Worm (Caenorhabditis elegans) whole organism, young adult: ENCODE measurements around the gene zip-3.

Source experiments
- B0035.1 ChIP-seq: sonication (generic microtip); optimal IDR thresholded peaks from 2 replicates; lab custom pipeline; 2016; ENCODE audit warnings: missing genetic modification characterization, mild to moderate bottlenecking, missing compliant biosample characterization, missing genotype, missing genetic modification reagents
- F22D6.2 ChIP-seq: sonication (generic microtip); optimal IDR thresholded peaks from 2 replicates; lab custom pipeline; 2016; ENCODE audit warnings: mild to moderate bottlenecking, missing genetic modification characterization, missing compliant biosample characterization
- F33H1.4 ChIP-seq: fragments of 200-800 bp; sonication (Bioruptor generic); IDR thresholded peaks from 2 replicates; pipeline ENCODE4 v1.3.6; 2022; ENCODE audit warnings: missing genetic modification reagents, missing genetic modification characterization, missing compliant biosample characterization
- K11D2.4 ChIP-seq: fragments of 200-800 bp; sonication (Bioruptor generic); IDR thresholded peaks from 2 replicates; pipeline ENCODE4 v1.3.6; 2022; ENCODE audit warnings: missing genetic modification reagents, missing genetic modification characterization, missing compliant biosample characterization
- K12H6.12 ChIP-seq: fragments of 200-800 bp; sonication (Bioruptor generic); optimal IDR thresholded peaks from 2 replicates; lab custom pipeline; 2018; ENCODE audit warnings: mild to moderate bottlenecking, missing genetic modification characterization, missing compliant biosample characterization
- T07F8.4 ChIP-seq: sonication (generic microtip); optimal IDR thresholded peaks from 2 replicates; lab custom pipeline; 2016; ENCODE audit warnings: mild to moderate bottlenecking, missing genetic modification characterization, moderate library complexity, missing compliant biosample characterization
- Y53F4B.3 ChIP-seq: fragments of 200-800 bp; sonication (Bioruptor generic); IDR thresholded peaks from 2 replicates; pipeline ENCODE4 v1.3.6; 2022; ENCODE audit warnings: missing genetic modification reagents, missing genetic modification characterization, missing compliant biosample characterization
- Y56A3A.18 ChIP-seq: fragments of 200-800 bp; sonication (Bioruptor generic); IDR thresholded peaks from 2 replicates; pipeline ENCODE4 v1.3.6; 2022; ENCODE audit warnings: missing genetic modification reagents, missing genetic modification characterization, missing compliant biosample characterization
- Y95B8A.8 ChIP-seq: fragments of 200-800 bp; sonication (Bioruptor generic); IDR thresholded peaks from 2 replicates; pipeline ENCODE4 v1.3.6; 2022; ENCODE audit warnings: missing genetic modification reagents, missing genetic modification characterization, missing compliant biosample characterization
- ama-1 ChIP-seq, 3 experiments: fragments of 150-350 bp in 1 of 3; sonication (generic microtip) in 2 of 3; optimal IDR thresholded peaks; 2 replicates each; lab custom pipeline; 2014 to 2018; ENCODE audit warnings: missing biosample characterization in 2 of 3, missing genetic modification characterization in 2 of 3, missing genetic modification reagents in 2 of 3
- attf-3 ChIP-seq: fragments of 200-800 bp; sonication (Bioruptor generic); conservative IDR thresholded peaks from 2 replicates; pipeline ENCODE4 v1.3.6; 2022; ENCODE audit warnings: missing genetic modification reagents, missing genetic modification characterization, missing compliant biosample characterization
- attf-6 ChIP-seq: fragments of 200-800 bp; sonication (Bioruptor generic); IDR thresholded peaks from 2 replicates; pipeline ENCODE4 v1.3.6; 2022; ENCODE audit warnings: missing genetic modification reagents, missing genetic modification characterization, missing compliant biosample characterization
- bed-2 ChIP-seq: fragments of 200-800 bp; sonication (Bioruptor generic); IDR thresholded peaks from 2 replicates; pipeline ENCODE4 v1.3.6; 2022; ENCODE audit warnings: missing genetic modification reagents, missing genetic modification characterization, missing compliant biosample characterization
- ccch-3 ChIP-seq: fragments of 200-800 bp; sonication (Bioruptor generic); optimal IDR thresholded peaks from 2 replicates; lab custom pipeline; 2018; ENCODE audit warnings: mild to moderate bottlenecking, missing genetic modification characterization, missing compliant biosample characterization
- ceh-91 ChIP-seq: fragments of 200-800 bp; sonication (Bioruptor generic); IDR thresholded peaks from 2 replicates; pipeline ENCODE4 v1.3.6; 2022; ENCODE audit warnings: missing genetic modification reagents, missing genetic modification characterization, missing compliant biosample characterization
- dox-1 ChIP-seq: fragments of 200-800 bp; sonication (Bioruptor generic); IDR thresholded peaks from 2 replicates; pipeline ENCODE4 v1.3.6; 2022; ENCODE audit warnings: missing genetic modification reagents, missing genetic modification characterization, missing compliant biosample characterization
- egl-44 ChIP-seq: fragments of 200-800 bp; sonication (Bioruptor generic); IDR thresholded peaks from 2 replicates; pipeline ENCODE4 v1.3.6; 2022; ENCODE audit warnings: missing genetic modification reagents, missing genetic modification characterization, missing compliant biosample characterization
- egrh-3 ChIP-seq: fragments of 200-800 bp; sonication (Bioruptor generic); IDR thresholded peaks from 2 replicates; pipeline ENCODE4 v1.3.6; 2022; ENCODE audit warnings: missing genetic modification reagents, missing genetic modification characterization, missing compliant biosample characterization
- ets-4 ChIP-seq: fragments of 200-800 bp; sonication (Bioruptor generic); optimal IDR thresholded peaks from 2 replicates; lab custom pipeline; 2018; ENCODE audit warnings: mild to moderate bottlenecking, missing genetic modification characterization, missing compliant biosample characterization
- fkh-3 ChIP-seq: sonication (generic microtip); optimal IDR thresholded peaks from 2 replicates; lab custom pipeline; 2016; ENCODE audit warnings: mild to moderate bottlenecking, missing genetic modification characterization, missing compliant biosample characterization
- him-1 ChIP-seq: sonication (generic microtip); optimal IDR thresholded peaks from 2 replicates; lab custom pipeline; 2016; ENCODE audit warnings: missing genotype, missing genetic modification reagents, missing genetic modification characterization, missing compliant biosample characterization
- hsf-1 ChIP-seq: fragments of 200-800 bp; sonication (Bioruptor generic); IDR thresholded peaks from 2 replicates; pipeline ENCODE4 v1.3.6; 2022; ENCODE audit warnings: missing genetic modification reagents, missing genetic modification characterization, missing compliant biosample characterization
- lin-40 ChIP-seq: sonication (generic microtip); optimal IDR thresholded peaks from 2 replicates; lab custom pipeline; 2016; ENCODE audit warnings: missing genetic modification characterization, mild to moderate bottlenecking, missing compliant biosample characterization, missing genotype, missing genetic modification reagents
- lin-54 ChIP-seq: fragments of 200-800 bp; sonication (Bioruptor generic); optimal IDR thresholded peaks from 2 replicates; lab custom pipeline; 2018; ENCODE audit warnings: mild to moderate bottlenecking, missing genetic modification characterization, missing compliant biosample characterization
- madf-10 ChIP-seq: sonication (generic microtip); optimal IDR thresholded peaks from 2 replicates; lab custom pipeline; 2016; ENCODE audit warnings: mild to moderate bottlenecking, missing genetic modification characterization, missing compliant biosample characterization
- madf-3 ChIP-seq: fragments of 200-800 bp; sonication (Bioruptor generic); IDR thresholded peaks from 2 replicates; pipeline ENCODE4 v1.3.6; 2022; ENCODE audit warnings: missing genetic modification reagents, missing genetic modification characterization, missing compliant biosample characterization
- mel-28 ChIP-seq: sonication (generic microtip); optimal IDR thresholded peaks from 2 replicates; lab custom pipeline; 2016; ENCODE audit warnings: borderline replicate concordance, mild to moderate bottlenecking, missing genetic modification characterization, missing compliant biosample characterization
- nfya-1 ChIP-seq: sonication (generic microtip); optimal IDR thresholded peaks from 2 replicates; lab custom pipeline; 2017; ENCODE audit warnings: antibody characterized with exemption, missing compliant biosample characterization, missing genetic modification characterization, borderline replicate concordance; ENCODE audit not compliant: insufficient read depth
- nhr-120 ChIP-seq: fragments of 200-800 bp; sonication (Bioruptor generic); IDR thresholded peaks from 2 replicates; pipeline ENCODE4 v1.3.6; 2022; ENCODE audit warnings: missing genetic modification characterization, missing compliant biosample characterization
- nhr-80 ChIP-seq: sonication (generic microtip); optimal IDR thresholded peaks from 2 replicates; lab custom pipeline; 2016; ENCODE audit warnings: missing genetic modification characterization, missing compliant biosample characterization
- nhr-90 ChIP-seq: sonication (generic microtip); optimal IDR thresholded peaks from 2 replicates; lab custom pipeline; 2016; ENCODE audit warnings: missing genotype, mild to moderate bottlenecking, missing genetic modification characterization, missing compliant biosample characterization
- rpc-1 ChIP-seq, 2 experiments: fragments of 150-350 bp in 1 of 2; sonication (generic microtip) in 1 of 2; optimal IDR thresholded peaks; 2 replicates each; lab custom pipeline; 2014 to 2018; ENCODE audit warnings: missing biosample characterization in 1 of 2, missing genetic modification characterization in 1 of 2, missing genetic modification reagents in 1 of 2, missing genotype in 1 of 2
- sdz-38 ChIP-seq: sonication (generic microtip); optimal IDR thresholded peaks from 2 replicates; lab custom pipeline; 2016; ENCODE audit warnings: missing genotype, missing genetic modification characterization, missing compliant biosample characterization
- sea-2 ChIP-seq: fragments of 200-800 bp; sonication (Bioruptor generic); IDR thresholded peaks from 2 replicates; pipeline ENCODE4 v1.3.6; 2022; ENCODE audit warnings: missing genetic modification characterization, missing compliant biosample characterization
- somi-1 ChIP-seq: fragments of 200-800 bp; sonication (Bioruptor generic); optimal IDR thresholded peaks from 2 replicates; lab custom pipeline; 2018; ENCODE audit warnings: mild to moderate bottlenecking, missing genetic modification characterization, missing compliant biosample characterization
- tbp1 ChIP-seq: fragments of 200-800 bp; sonication (Bioruptor generic); optimal IDR thresholded peaks from 2 replicates; lab custom pipeline; 2018; ENCODE audit warnings: mild to moderate bottlenecking, missing genetic modification characterization, missing compliant biosample characterization
- zfh-2 ChIP-seq: fragments of 200-800 bp; sonication (Bioruptor generic); conservative IDR thresholded peaks from 2 replicates; pipeline ENCODE4 v1.3.6; 2022; ENCODE audit warnings: missing genetic modification reagents, missing genetic modification characterization, missing compliant biosample characterization
- zim-3 ChIP-seq: sonication (generic microtip); optimal IDR thresholded peaks from 2 replicates; lab custom pipeline; 2017; ENCODE audit warnings: mild to moderate bottlenecking, missing genetic modification characterization, moderate library complexity, missing compliant biosample characterization
- ztf-26 ChIP-seq: sonication (generic microtip); optimal IDR thresholded peaks from 2 replicates; lab custom pipeline; 2017; ENCODE audit warnings: missing genetic modification characterization, missing compliant biosample characterization
- ztf-6 ChIP-seq: fragments of 200-800 bp; sonication (Bioruptor generic); IDR thresholded peaks from 2 replicates; pipeline ENCODE4 v1.3.6; 2022; ENCODE audit warnings: missing genetic modification reagents, missing genetic modification characterization, missing compliant biosample characterization

Gene zip-3

DNA sequence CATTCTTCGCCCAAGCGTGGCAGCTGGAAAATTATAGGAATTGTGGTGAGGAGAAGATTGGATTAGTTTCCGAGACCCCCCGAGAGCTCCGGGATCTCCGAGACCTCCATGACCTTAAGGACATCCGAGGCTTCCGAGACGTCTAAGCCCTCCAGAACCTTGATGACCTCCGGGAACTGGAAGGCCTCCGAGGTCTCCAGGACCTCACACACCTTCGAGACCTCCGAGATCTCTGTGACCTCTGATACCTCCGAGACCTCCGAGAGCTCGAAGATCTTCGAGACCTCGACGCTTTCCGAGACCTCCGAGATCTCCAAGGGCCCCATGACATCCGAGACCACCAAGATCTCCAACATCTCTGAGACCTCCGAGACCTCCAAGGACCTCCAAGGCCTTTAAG is 25.0 kb upstream of the zip-3 start:
- peak; percentile 72; the same call in 1 of the 2 replicates for TF ChIP-seq zfh-2
- TF ChIP-seq nhr-80 (tag; lab: Kevin White, UChicago) = no peak
- TF ChIP-seq zim-3 (tag; lab: Kevin White, UChicago) = no peak
- TF ChIP-seq ztf-26 = no peak
- no peak for TF ChIP-seq ama-1 (optimal IDR thresholded peaks at IDR 0.05; lab: Kevin White, UChicago)
- TF ChIP-seq ama-1 (GFP tag; optimal IDR thresholded peaks at IDR 0.05; lab: Kevin White, UChicago) = no peak
- peak; percentile 79 for TF ChIP-seq egrh-3 (GFP tag; lab: Robert Waterston, UW)
- TF ChIP-seq attf-6 = no peak
- no peak for TF ChIP-seq madf-3
- TF ChIP-seq F22D6.2 (tag; lab: Kevin White, UChicago) = no peak

DNA sequence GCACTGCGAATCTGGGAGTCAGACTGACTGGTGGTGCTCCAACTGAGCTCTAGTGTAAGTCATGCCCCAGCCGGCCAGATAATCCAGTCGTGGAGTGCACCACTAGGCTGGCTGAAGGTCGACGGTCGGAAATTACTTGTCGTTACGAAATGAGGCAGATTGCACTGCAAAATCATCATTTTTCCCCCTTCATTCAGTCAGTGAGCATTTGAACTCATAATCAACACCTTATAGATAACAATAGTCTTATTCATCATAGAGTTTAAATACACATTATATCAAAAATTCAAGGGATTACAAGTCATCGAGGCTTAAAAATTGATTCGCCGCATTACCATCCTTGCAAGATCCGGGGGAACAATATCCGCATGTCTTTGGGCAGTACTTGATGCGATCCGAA is 24.6 kb upstream of the zip-3 start:
- TF ChIP-seq K11D2.4 (GFP tag; lab: Robert Waterston, UW) (no peak), lin-40 (tag; lab: Kevin White, UChicago) (no peak), bed-2 (GFP tag; lab: Robert Waterston, UW) (no peak), T07F8.4 (no peak), nhr-90 (tag; lab: Kevin White, UChicago) (no peak), nfya-1 (no peak), nhr-120 (no peak), egrh-3 (GFP tag; lab: Robert Waterston, UW) (no peak), ceh-91 (no peak), ets-4 (GFP tag; lab: Kevin White, UChicago) (no peak), ccch-3 (GFP tag; lab: Kevin White, UChicago) (no peak), Y53F4B.3 (GFP tag; lab: Robert Waterston, UW) (no peak), B0035.1 (tag; lab: Kevin White, UChicago) (no peak), F33H1.4 (GFP tag; lab: Robert Waterston, UW) (no peak), madf-10 (tag; lab: Kevin White, UChicago) (no peak), rpc-1 (optimal IDR thresholded peaks at IDR 0.05; lab: Kevin White, UChicago) (no peak), rpc-1 (tag; optimal IDR thresholded peaks at IDR 0.05; lab: Kevin White, UChicago) (no peak), Y95B8A.8 (no peak)
- TF ChIP-seq, all 124 proteins: peak for 0

DNA sequence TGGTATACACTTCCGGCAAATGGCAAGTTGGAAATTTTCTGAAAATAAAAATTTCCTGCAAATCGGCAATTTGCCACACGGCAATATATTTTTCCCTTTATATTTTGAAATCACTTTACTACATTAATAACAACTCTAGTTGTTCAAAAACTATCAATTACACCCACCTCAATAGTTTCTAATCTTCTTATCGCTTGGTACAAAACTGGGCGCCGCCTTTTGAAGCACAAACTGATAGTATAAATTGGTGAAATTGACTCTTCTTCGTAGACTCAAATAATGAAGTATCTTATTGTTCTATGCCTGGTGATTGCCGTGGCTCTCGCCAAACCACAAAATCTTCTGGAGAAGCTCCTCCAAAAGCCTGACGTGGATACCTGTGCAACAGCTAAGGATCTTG is 23.8 kb upstream of the zip-3 start, which contains the start of gene Y39G8B.9:
Y39G8B.9 (plus strand) TSS at position 269 of the 400 bp plus-strand sequence.
- TF ChIP-seq sdz-38 (no peak), fkh-3 (tag; lab: Kevin White, UChicago) (no peak), nhr-80 (tag; lab: Kevin White, UChicago) (peak; percentile 25), ztf-6 (GFP tag; lab: Robert Waterston, UW) (no peak), nhr-90 (tag; lab: Kevin White, UChicago) (no peak), ama-1 (optimal IDR thresholded peaks at IDR 0.05; lab: Kevin White, UChicago) (no peak), ama-1 (GFP tag; optimal IDR thresholded peaks at IDR 0.05; lab: Kevin White, UChicago) (no peak), mel-28 (no peak)

DNA sequence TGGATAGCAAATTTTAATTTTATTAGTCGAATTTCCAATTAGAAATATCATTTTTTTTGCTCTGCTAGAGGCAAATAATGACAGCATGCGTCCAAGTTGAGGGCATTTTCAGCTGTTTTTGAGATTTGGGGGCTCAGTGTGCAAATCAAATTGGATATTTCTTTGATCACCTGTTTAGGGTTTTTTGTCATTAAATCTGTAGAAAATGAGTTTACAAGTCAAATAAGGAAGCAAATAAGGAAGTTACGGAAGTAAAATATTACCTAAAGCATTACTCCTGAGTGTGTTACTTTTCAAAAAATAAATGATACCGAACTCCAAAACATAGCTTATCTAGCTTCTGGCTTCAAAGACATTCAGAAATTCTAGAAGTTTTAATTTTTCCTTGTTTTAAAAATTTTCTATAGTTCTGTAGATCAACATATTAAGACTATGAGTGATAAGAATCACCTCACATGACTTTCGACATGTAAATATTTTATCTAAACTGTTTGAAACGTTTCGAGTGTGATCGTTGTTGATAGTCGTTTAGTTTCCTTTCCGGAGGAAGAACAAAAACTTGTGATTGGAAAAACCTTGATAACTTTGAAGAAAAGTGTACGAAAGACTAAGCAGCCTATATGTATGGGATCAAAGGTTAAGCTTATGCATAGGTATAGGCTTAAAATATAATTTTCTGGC is 22.7 kb upstream of the zip-3 start, which contains the start of gene sre-48:
sre-48 (minus strand) TSS at position 51 of the 681 bp plus-strand sequence.
- TF ChIP-seq Y56A3A.18 (no peak), madf-3 (no peak), somi-1 (GFP tag; lab: Kevin White, UChicago) (no peak), dox-1 (no peak), lin-54 (GFP tag; lab: Kevin White, UChicago) (no peak), ccch-3 (GFP tag; lab: Kevin White, UChicago) (no peak), tbp1 (no peak), fkh-3 (tag; lab: Kevin White, UChicago) (no peak), egl-44 (GFP tag; lab: Robert Waterston, UW) (no peak), hsf-1 (GFP tag; lab: Robert Waterston, UW) (no peak), K12H6.12 (tag; lab: Kevin White, UChicago) (no peak), sea-2 (GFP tag; lab: Robert Waterston, UW) (no peak), attf-3 (no peak), him-1 (no peak)
